Worm (Caenorhabditis elegans): ENCODE measurements around the gene C16C8.11.

Gene C16C8.11

ce11 chrII:3437393-3437792, 16.1 kb upstream of the C16C8.11 start:
- TF ChIP-seq unc-39 (tag; optimal IDR thresholded peaks at IDR 0.05) (no peak), mml-1 (tag; optimal IDR thresholded peaks at IDR 0.05) (no peak), nhr-28 (tag; optimal IDR thresholded peaks at IDR 0.05) (no peak), sea-2 (GFP tag; optimal IDR thresholded peaks at IDR 0.05) (no peak), fkh-2 (tag; optimal IDR thresholded peaks at IDR 0.05) (no peak), zag-1 (tag; optimal IDR thresholded peaks at IDR 0.05) (no peak), eor-1 (tag; optimal IDR thresholded peaks at IDR 0.05) (no peak), nhr-12 (tag; optimal IDR thresholded peaks at IDR 0.05) (no peak), aly-2 (tag; optimal IDR thresholded peaks at IDR 0.05) (no peak), nhr-237 (tag; optimal IDR thresholded peaks at IDR 0.05) (no peak), jun-1 (tag; optimal IDR thresholded peaks at IDR 0.05) (no peak), unc-62 (GFP tag; optimal IDR thresholded peaks at IDR 0.05) (no peak), nhr-23 (tag; optimal IDR thresholded peaks at IDR 0.05) (no peak)

ce11 chrII:3438280-3438679, 15.2 kb upstream of the C16C8.11 start:
- TF ChIP-seq nhr-12 (tag; optimal IDR thresholded peaks at IDR 0.05), result no peak

- no peak for TF ChIP-seq unc-39 (tag; optimal IDR thresholded peaks at IDR 0.05)
- no peak for TF ChIP-seq nhr-77 (tag; optimal IDR thresholded peaks at IDR 0.05)
- no peak for TF ChIP-seq ama-1 (optimal IDR thresholded peaks at IDR 0.05)
- TF ChIP-seq egl-5 (tag; optimal IDR thresholded peaks at IDR 0.05), result no peak
- no peak for TF ChIP-seq lin-15B (tag; optimal IDR thresholded peaks at IDR 0.05)
- no peak for TF ChIP-seq mdl-1 (tag; optimal IDR thresholded peaks at IDR 0.05)
- TF ChIP-seq ceh-28 (tag; optimal IDR thresholded peaks at IDR 0.05), result no peak
- peak; percentile 96 for TF ChIP-seq elt-2 (tag; optimal IDR thresholded peaks at IDR 0.05)
- no peak for TF ChIP-seq egl-27 (tag; optimal IDR thresholded peaks at IDR 0.05)
- TF ChIP-seq hmg-11 (tag; optimal IDR thresholded peaks at IDR 0.05), result no peak
- TF ChIP-seq pqm-1 (tag; optimal IDR thresholded peaks at IDR 0.05), result peak; percentile 69
- no peak for TF ChIP-seq nhr-12 (tag; optimal IDR thresholded peaks at IDR 0.05)
- TF ChIP-seq nfya-1 (tag; optimal IDR thresholded peaks at IDR 0.05; ENCODE audit: insufficient read depth), result peak; percentile 15
- peak; percentile 56 for TF ChIP-seq lin-39 (tag; optimal IDR thresholded peaks at IDR 0.05)
- no peak for TF ChIP-seq snpc-4 (tag; optimal IDR thresholded peaks at IDR 0.05)
Measured at ce11 chrII:3439244-3439698, 14.2 kb upstream of the C16C8.11 start.

ce11 chrII:3439842-3440640, 13.5 kb upstream of the C16C8.11 start:
- TF ChIP-seq R02D3.7 (tag; optimal IDR thresholded peaks at IDR 0.05), result no peak
- no peak for TF ChIP-seq ceh-16 (tag; optimal IDR thresholded peaks at IDR 0.05)
- TF ChIP-seq nhr-43 (tag; optimal IDR thresholded peaks at IDR 0.05; ENCODE audit: poor library complexity, severe bottlenecking), result no peak
- peak; percentile 57 for TF ChIP-seq snpc-4 (tag; optimal IDR thresholded peaks at IDR 0.05)
- TF ChIP-seq pqm-1 (tag; optimal IDR thresholded peaks at IDR 0.05), result peak; percentile 57
- TF ChIP-seq elt-2 (tag; optimal IDR thresholded peaks at IDR 0.05), result peak; percentile 89

ce11 chrII:3440641-3440926, 12.9 kb upstream of the C16C8.11 start, which contains the start of gene C16C8.17:
TSS of gene C16C8.17 (plus strand) at chrII:3440827.
- TF ChIP-seq nhr-77 (tag; optimal IDR thresholded peaks at IDR 0.05), result no peak
- TF ChIP-seq hmg-11 (tag; optimal IDR thresholded peaks at IDR 0.05), result no peak
- no peak for TF ChIP-seq nhr-237 (tag; optimal IDR thresholded peaks at IDR 0.05)

- no peak for TF ChIP-seq R02D3.7 (tag; optimal IDR thresholded peaks at IDR 0.05)
- no peak for TF ChIP-seq egl-27 (tag; optimal IDR thresholded peaks at IDR 0.05)
- no peak for TF ChIP-seq nhr-25 (tag; optimal IDR thresholded peaks at IDR 0.05)
Measured at ce11 chrII:3441377-3441776, 12.1 kb upstream of the C16C8.11 start, which contains the start of gene C16C8.27. TSS of gene C16C8.27 (plus strand) at chrII:3441677.

ce11 chrII:3443154-3443553, 10.4 kb upstream of the C16C8.11 start, which contains the start of gene C16C8.22:
TSS of gene C16C8.22 (minus strand) at chrII:3443254.
- TF ChIP-seq ZK546.5 (tag; optimal IDR thresholded peaks at IDR 0.05), result no peak
- TF ChIP-seq jun-1 (tag; optimal IDR thresholded peaks at IDR 0.05), result no peak
- TF ChIP-seq nhr-237 (tag; optimal IDR thresholded peaks at IDR 0.05), result no peak
- TF ChIP-seq elt-1 (tag; optimal IDR thresholded peaks at IDR 0.05), result no peak
- no peak for TF ChIP-seq fos-1 (tag; optimal IDR thresholded peaks at IDR 0.05)
- TF ChIP-seq skn-1 (tag; optimal IDR thresholded peaks at IDR 0.05), result no peak
- TF ChIP-seq nfya-1 (tag; optimal IDR thresholded peaks at IDR 0.05; ENCODE audit: insufficient read depth), result no peak
- TF ChIP-seq nhr-23 (tag; optimal IDR thresholded peaks at IDR 0.05), result no peak
- no peak for TF ChIP-seq mdl-1 (tag; optimal IDR thresholded peaks at IDR 0.05)
- TF ChIP-seq tbx-2 (tag; optimal IDR thresholded peaks at IDR 0.05), result no peak
- no peak for TF ChIP-seq ceh-28 (tag; optimal IDR thresholded peaks at IDR 0.05)
- no peak for TF ChIP-seq nhr-77 (tag; optimal IDR thresholded peaks at IDR 0.05)
- TF ChIP-seq ztf-11 (tag; optimal IDR thresholded peaks at IDR 0.05), result no peak
- no peak for TF ChIP-seq ztf-4 (tag; optimal IDR thresholded peaks at IDR 0.05)
- TF ChIP-seq aly-2 (tag; optimal IDR thresholded peaks at IDR 0.05), result no peak
- no peak for TF ChIP-seq snpc-4 (tag; optimal IDR thresholded peaks at IDR 0.05)
- TF ChIP-seq mml-1 (tag; optimal IDR thresholded peaks at IDR 0.05), result no peak
